Worm (Caenorhabditis elegans): ENCODE data around the gene msp-76.

DNA sequence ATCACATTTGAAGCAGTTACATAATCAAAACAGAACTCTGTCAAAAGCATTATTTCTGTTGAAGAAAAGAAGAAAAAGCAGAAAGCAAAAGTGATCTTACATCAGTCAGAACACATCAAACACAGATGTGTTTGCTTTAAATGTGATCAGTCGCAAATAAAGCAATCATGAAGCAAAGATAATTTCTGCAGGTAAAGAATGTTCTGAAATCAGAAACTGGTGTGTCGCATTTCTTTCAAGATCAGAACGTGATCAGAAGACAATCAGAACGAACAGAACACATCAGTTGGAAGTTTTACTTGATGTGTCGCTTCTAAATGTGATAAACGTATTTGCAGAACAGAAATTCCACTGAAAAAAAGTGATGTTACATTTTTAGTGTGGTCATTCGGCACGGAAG is 10.2 kb downstream of the msp-76 start:
- TF ChIP-seq ces-1 (GFP tag; optimal IDR thresholded peaks at IDR 0.05) (no peak), ceh-82 (tag; optimal IDR thresholded peaks at IDR 0.05) (no peak), unc-98 (GFP tag; IDR thresholded peaks at IDR 0.05) (no peak), lin-39 (tag; optimal IDR thresholded peaks at IDR 0.05) (no peak), nhr-28 (tag; optimal IDR thresholded peaks at IDR 0.05) (no peak), efl-1 (optimal IDR thresholded peaks at IDR 0.05) (no peak), efl-1 (GFP tag; optimal IDR thresholded peaks at IDR 0.05 in 1 of 2) (no peak), ceh-88 (GFP tag; IDR thresholded peaks at IDR 0.05) (no peak), unc-62 (GFP tag; optimal IDR thresholded peaks at IDR 0.05) (no peak), lin-15B (tag; optimal IDR thresholded peaks at IDR 0.05) (no peak)
